Worm (Caenorhabditis elegans) whole organism, L3 larva: ENCODE results near the gene F59B2.15.

Experiments
- ama-1 ChIP-seq: fragments of 150-350 bp; optimal IDR thresholded peaks from 2 replicates; lab custom pipeline; 2018
- elt-2 ChIP-seq: sonication (generic microtip); optimal IDR thresholded peaks from 2 replicates; lab custom pipeline; 2016; ENCODE audit warnings: missing genetic modification reagents, mild to moderate bottlenecking, missing genetic modification characterization, missing compliant biosample characterization
- nhr-12 ChIP-seq: fragments of 150-350 bp; optimal IDR thresholded peaks from 2 replicates; lab custom pipeline; 2014; ENCODE audit warnings: missing biosample characterization, missing genetic modification characterization
- nhr-25 ChIP-seq: sonication (generic microtip); optimal IDR thresholded peaks from 2 replicates; lab custom pipeline; 2017; ENCODE audit warnings: missing biosample characterization, missing genetic modification characterization

- TF ChIP-seq elt-2 (tag; lab: Kevin White, UChicago) (no peak), nhr-12 (tag; lab: Kevin White, UChicago) (no peak), ama-1 (lab: Kevin White, UChicago) (no peak), nhr-25 (tag; lab: Kevin White, UChicago) (no peak)
Observed at ce11 chrIII:9037658-9038057, 35.2 kb upstream of the F59B2.15 start, which contains the start of gene R107.9.
